Fruit fly (Drosophila melanogaster) whole organism, embryonic: ENCODE results near the gene CG13029.

Source experiments
- Atf3 ChIP-seq: fragments of 200-800 bp; sonication (Bioruptor generic); optimal IDR thresholded peaks from 3 replicates; lab custom pipeline; 2016; ENCODE audit warnings: missing biosample characterization, missing genetic modification characterization
- B-H1 ChIP-seq: fragments of 200-800 bp; sonication (Bioruptor generic); IDR thresholded peaks from 3 replicates; pipeline ENCODE4 v1.3.6; 2022; ENCODE audit warnings: missing biosample characterization, missing genetic modification characterization
- Bgb ChIP-seq: fragments of 200-800 bp; sonication (Bioruptor generic); IDR thresholded peaks from 2 replicates; pipeline ENCODE4 v1.3.6; 2022; ENCODE audit warnings: missing biosample characterization, missing genetic modification characterization; ENCODE audit not compliant: partially characterized antibody
- CG11456 ChIP-seq: fragments of 200-800 bp; sonication (Bioruptor generic); IDR thresholded peaks from 3 replicates; pipeline ENCODE4 v1.3.6; 2022; ENCODE audit warnings: missing biosample characterization, missing genetic modification characterization
- CG11723 ChIP-seq: fragments of 200-800 bp; sonication (Bioruptor generic); optimal IDR thresholded peaks from 2 replicates; lab custom pipeline; 2017; ENCODE audit warnings: missing biosample characterization, mild to moderate bottlenecking, missing genetic modification characterization
- CG12219 ChIP-seq: fragments of 200-800 bp; sonication (Bioruptor generic); optimal IDR thresholded peaks from 3 replicates; lab custom pipeline; 2018; ENCODE audit warnings: missing biosample characterization, mild to moderate bottlenecking, missing genetic modification characterization
- CG13123 ChIP-seq: fragments of 200-800 bp; sonication (Bioruptor generic); optimal IDR thresholded peaks from 2 replicates; lab custom pipeline; 2016; ENCODE audit warnings: missing biosample characterization, missing genetic modification characterization
- CG15011 ChIP-seq: fragments of 200-800 bp; sonication (Bioruptor generic); optimal IDR thresholded peaks from 3 replicates; lab custom pipeline; 2018; ENCODE audit warnings: missing biosample characterization, mild to moderate bottlenecking, missing genetic modification characterization
- CG15269 ChIP-seq: fragments of 200-800 bp; sonication (Bioruptor generic); optimal IDR thresholded peaks from 2 replicates; lab custom pipeline; 2018; ENCODE audit warnings: missing biosample characterization, mild to moderate bottlenecking, missing genetic modification characterization, moderate library complexity
- CG15514 ChIP-seq: fragments of 200-800 bp; sonication (Bioruptor generic); optimal IDR thresholded peaks from 3 replicates; lab custom pipeline; 2017; ENCODE audit warnings: missing biosample characterization, missing genetic modification characterization, mild to moderate bottlenecking, moderate library complexity, missing genetic modification reagents
- CG17912 ChIP-seq: fragments of 200-800 bp; sonication (Bioruptor generic); optimal IDR thresholded peaks from 2 replicates; lab custom pipeline; 2018; ENCODE audit warnings: missing biosample characterization, mild to moderate bottlenecking, missing genetic modification characterization
- CG18011 ChIP-seq: fragments of 200-800 bp; sonication (Bioruptor generic); optimal IDR thresholded peaks from 2 replicates; lab custom pipeline; 2017; ENCODE audit warnings: missing biosample characterization, missing genetic modification characterization, mild to moderate bottlenecking, moderate library complexity, missing genotype
- CG18476 ChIP-seq: fragments of 200-800 bp; sonication (Bioruptor generic); optimal IDR thresholded peaks from 2 replicates; lab custom pipeline; 2016; ENCODE audit warnings: missing biosample characterization, mild to moderate bottlenecking, missing genetic modification characterization
- CG2875 ChIP-seq: fragments of 200-800 bp; sonication (Bioruptor generic); optimal IDR thresholded peaks from 2 replicates; lab custom pipeline; 2017; ENCODE audit warnings: missing biosample characterization, mild to moderate bottlenecking, missing genetic modification characterization, missing genetic modification reagents
- CG31224 ChIP-seq: fragments of 200-800 bp; sonication (Bioruptor generic); IDR thresholded peaks from 2 replicates; pipeline ENCODE4 v1.3.6; 2022; ENCODE audit warnings: missing biosample characterization, missing genetic modification characterization
- CG33213 ChIP-seq: fragments of 200-800 bp; sonication (Bioruptor generic); optimal IDR thresholded peaks from 3 replicates; lab custom pipeline; 2016; ENCODE audit warnings: missing biosample characterization, missing genetic modification characterization
- CG34422 ChIP-seq: fragments of 200-800 bp; sonication (Bioruptor generic); IDR thresholded peaks from 3 replicates; pipeline ENCODE4 v1.3.6; 2022; ENCODE audit warnings: missing biosample characterization, missing genetic modification characterization
- CG6854 ChIP-seq: fragments of 200-800 bp; sonication (Bioruptor generic); optimal IDR thresholded peaks from 3 replicates; lab custom pipeline; 2017; ENCODE audit warnings: missing biosample characterization, mild to moderate bottlenecking, missing genetic modification characterization
- CG7357 ChIP-seq: fragments of 200-800 bp; sonication (Bioruptor generic); IDR thresholded peaks from 3 replicates; pipeline ENCODE4 v1.3.6; 2022; ENCODE audit warnings: missing biosample characterization, missing genetic modification characterization
- CG8478 ChIP-seq: fragments of >200 bp; optimal IDR thresholded peaks from 2 replicates; lab custom pipeline; 2018
- E2f2 ChIP-seq: fragments of 200-800 bp; sonication (Bioruptor generic); IDR thresholded peaks from 2 replicates; pipeline ENCODE4 v1.3.6; 2022; ENCODE audit warnings: missing biosample characterization, missing genetic modification characterization
- Eip74EF ChIP-seq, 2 experiments: fragments of 200-800 bp in 1 of 2; fragments of >200 bp in 1 of 2; sonication (Bioruptor generic) in 1 of 2; optimal IDR thresholded peaks; 2 replicates each; lab custom pipeline; 2017 to 2019; ENCODE audit warnings: missing biosample characterization in 2 of 2, missing genetic modification characterization in 2 of 2, mild to moderate bottlenecking in 1 of 2, moderate library complexity in 1 of 2
- Fer3 ChIP-seq: fragments of 200-800 bp; sonication (Bioruptor generic); optimal IDR thresholded peaks from 2 replicates; lab custom pipeline; 2018; ENCODE audit warnings: missing biosample characterization, mild to moderate bottlenecking, missing genetic modification characterization, moderate library complexity
- HLH54F ChIP-seq: fragments of 200-800 bp; sonication (Bioruptor generic); optimal IDR thresholded peaks from 3 replicates; lab custom pipeline; 2016; ENCODE audit warnings: missing biosample characterization, missing genetic modification characterization
- Hand ChIP-seq: fragments of 200-800 bp; sonication (Bioruptor generic); optimal IDR thresholded peaks from 2 replicates; lab custom pipeline; 2017; ENCODE audit warnings: mild to moderate bottlenecking, missing biosample characterization, missing genetic modification reagents, missing genetic modification characterization
- Jarid2 ChIP-seq: fragments of 200-800 bp; sonication (Bioruptor generic); optimal IDR thresholded peaks from 3 replicates; lab custom pipeline; 2017; ENCODE audit warnings: mild to moderate bottlenecking, missing biosample characterization, missing genetic modification reagents, missing genetic modification characterization
- Med ChIP-seq: fragments of 200-800 bp; sonication (Bioruptor generic); peaks from one replicate; lab custom pipeline; 2016; ENCODE audit warnings: missing biosample characterization, missing genetic modification characterization, mild to moderate bottlenecking, inconsistent platforms, moderate library complexity
- Nf-YA ChIP-seq: fragments of 200-800 bp; sonication (Bioruptor generic); IDR thresholded peaks from 2 replicates; pipeline ENCODE4 v1.3.6; 2022; ENCODE audit warnings: missing biosample characterization, missing genetic modification characterization
- Pdp1 ChIP-seq, 2 experiments: fragments of 200-800 bp; sonication (Bioruptor generic); optimal IDR thresholded peaks; 3 replicates each; lab custom pipeline; 2016; ENCODE audit warnings: missing biosample characterization in 2 of 2, missing genetic modification characterization in 2 of 2, mild to moderate bottlenecking in 1 of 2, moderate library complexity in 1 of 2
- Rx ChIP-seq: fragments of 200-800 bp; sonication (Bioruptor generic); IDR thresholded peaks from 2 replicates; pipeline ENCODE4 v1.3.6; 2022; ENCODE audit warnings: missing biosample characterization, missing genetic modification characterization
- bbx ChIP-seq: fragments of 200-800 bp; sonication (Bioruptor generic); IDR thresholded peaks from 2 replicates; pipeline ENCODE4 v1.3.6; 2022; ENCODE audit warnings: missing biosample characterization, missing genetic modification characterization; ENCODE audit not compliant: partially characterized antibody
- cas ChIP-seq: fragments of 200-800 bp; sonication (Bioruptor generic); IDR thresholded peaks from 2 replicates; pipeline ENCODE4 v1.3.6; 2022; ENCODE audit warnings: missing biosample characterization, missing genetic modification characterization
- chif ChIP-seq, 2 experiments: fragments of 200-800 bp; sonication (Bioruptor generic); optimal IDR thresholded peaks; 3 replicates each; lab custom pipeline; 2016; ENCODE audit warnings: missing biosample characterization in 2 of 2, missing genetic modification characterization in 2 of 2
- dm ChIP-seq: fragments of 200-800 bp; sonication (Bioruptor generic); optimal IDR thresholded peaks from 3 replicates; lab custom pipeline; 2016; ENCODE audit warnings: missing biosample characterization, missing genetic modification characterization
- dmrt11E ChIP-seq: fragments of 200-800 bp; sonication (Bioruptor generic); optimal IDR thresholded peaks from 3 replicates; lab custom pipeline; 2018; ENCODE audit warnings: missing biosample characterization, mild to moderate bottlenecking, missing genetic modification characterization, moderate library complexity
- dmrt99B ChIP-seq: fragments of 200-800 bp; sonication (Bioruptor generic); optimal IDR thresholded peaks from 2 replicates; lab custom pipeline; 2018; ENCODE audit warnings: missing biosample characterization, mild to moderate bottlenecking, missing genetic modification characterization, moderate library complexity
- hkb ChIP-seq, 2 experiments: fragments of 200-800 bp in 1 of 2; fragments of >200 bp in 1 of 2; sonication (Bioruptor generic) in 1 of 2; IDR thresholded peaks in 1 of 2; optimal IDR thresholded peaks in 1 of 2; 2 replicates each; pipeline versions ENCODE4 v1.3.6 to Lab custom; 2017 to 2022; ENCODE audit warnings: missing biosample characterization in 1 of 2, missing genetic modification characterization in 1 of 2
- hth ChIP-seq: fragments of >200 bp; optimal IDR thresholded peaks from 2 replicates; lab custom pipeline; 2017; ENCODE audit warnings: inconsistent platforms
- mirr ChIP-seq: fragments of 200-800 bp; sonication (Bioruptor generic); optimal IDR thresholded peaks from 3 replicates; lab custom pipeline; 2018; ENCODE audit warnings: missing biosample characterization, mild to moderate bottlenecking, missing genetic modification characterization
- pb ChIP-seq: fragments of 200-800 bp; sonication (Bioruptor generic); optimal IDR thresholded peaks from 3 replicates; lab custom pipeline; 2016; ENCODE audit warnings: missing biosample characterization, missing genetic modification characterization
- peb ChIP-seq: fragments of 200-800 bp; sonication (Bioruptor generic); IDR thresholded peaks from 2 replicates; pipeline ENCODE4 v1.3.6; 2022; ENCODE audit warnings: missing biosample characterization, missing genetic modification characterization
- prd ChIP-seq, 3 experiments: fragments of >200 bp in 2 of 3; fragments of 200-800 bp in 1 of 3; sonication (Bioruptor generic) in 1 of 3; optimal IDR thresholded peaks in 2 of 3; IDR thresholded peaks in 1 of 3; 2 replicates in 2 of 3; 3 replicates in 1 of 3; pipeline versions ENCODE4 v1.3.6 to Lab custom; 2017 to 2022; ENCODE audit warnings: missing biosample characterization in 1 of 3, missing genetic modification characterization in 1 of 3
- pros ChIP-seq: fragments of 200-800 bp; sonication (Bioruptor generic); optimal IDR thresholded peaks from 3 replicates; lab custom pipeline; 2019; ENCODE audit warnings: missing biosample characterization, mild to moderate bottlenecking, missing genetic modification characterization, moderate library complexity
- sisA ChIP-seq: fragments of 200-800 bp; sonication (Bioruptor generic); IDR thresholded peaks from 2 replicates; pipeline ENCODE4 v1.3.6; 2022; ENCODE audit warnings: missing biosample characterization, missing genetic modification characterization
- sr ChIP-seq: fragments of 200-800 bp; sonication (Bioruptor generic); IDR thresholded peaks from 3 replicates; pipeline ENCODE4 v1.3.6; 2022; ENCODE audit warnings: missing biosample characterization, missing genetic modification characterization
- toy ChIP-seq: fragments of 200-800 bp; sonication (Bioruptor generic); IDR thresholded peaks from 2 replicates; pipeline ENCODE4 v1.3.6; 2022; ENCODE audit warnings: missing biosample characterization, missing genetic modification characterization
- twi ChIP-seq: fragments of 200-800 bp; optimal IDR thresholded peaks from 2 replicates; lab custom pipeline; 2019; ENCODE audit warnings: missing biosample characterization, mild to moderate bottlenecking, missing genetic modification characterization, moderate library complexity
- vnd ChIP-seq: fragments of 200-800 bp; sonication (Bioruptor generic); IDR thresholded peaks from 3 replicates; pipeline ENCODE4 v1.3.6; 2022; ENCODE audit warnings: missing biosample characterization, missing genetic modification characterization; ENCODE audit not compliant: partially characterized antibody
- yki ChIP-seq: fragments of >200 bp; optimal IDR thresholded peaks from 3 replicates; lab custom pipeline; 2018

CG13029 gene

DNA sequence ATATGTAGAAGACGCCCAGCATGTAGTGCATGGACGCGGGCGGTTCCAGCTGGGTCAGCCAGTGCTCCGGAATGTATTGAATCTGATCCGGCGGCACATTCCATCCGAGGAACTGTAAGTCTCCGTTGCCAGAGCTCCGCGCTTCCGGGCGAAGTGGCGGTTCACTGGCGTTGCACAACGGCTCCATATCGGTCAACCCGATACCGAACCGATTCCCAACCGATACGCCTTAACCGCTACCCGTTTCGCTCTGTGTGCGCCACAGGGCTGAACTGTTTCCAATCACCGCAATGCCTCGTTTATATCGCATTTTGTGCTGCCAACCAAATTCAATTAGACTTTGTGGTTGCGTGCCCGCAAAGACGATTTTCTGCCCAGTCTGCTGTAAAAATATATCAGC, 1.9 kb downstream of the CG13029 start, which contains the start of gene Rh4 (continued):
- TF ChIP-seq CG33213 = no peak
- TF ChIP-seq CG8478 (lab: Kevin White, UChicago) = peak; percentile 7
- no peak for TF ChIP-seq sisA (GFP tag; lab: Robert Waterston, UW)
- no peak for TF ChIP-seq HLH54F
- TF ChIP-seq Med (GFP tag; lab: Kevin White, UChicago) = peak; percentile 70
- TF ChIP-seq Pdp1 (GFP tag; optimal IDR thresholded peaks at IDR 0.05; lab: Kevin White, UChicago) = peak in 1 of 2 experiments; percentile 77
- TF ChIP-seq toy (GFP tag; lab: Robert Waterston, UW) = no peak

- TF ChIP-seq sisA (GFP tag; lab: Robert Waterston, UW) = no peak
- TF ChIP-seq Atf3 = no peak
- TF ChIP-seq Rx = no peak
- TF ChIP-seq CG17912 (GFP tag; lab: Kevin White, UChicago) = no peak
- no peak for TF ChIP-seq CG18011
- TF ChIP-seq CG18476 (GFP tag; lab: Kevin White, UChicago) = no peak
- no peak for TF ChIP-seq CG15011 (GFP tag; lab: Kevin White, UChicago)
- no peak for TF ChIP-seq CG13123 (GFP tag; lab: Kevin White, UChicago)
- no peak for TF ChIP-seq CG31224
- no peak for TF ChIP-seq CG6854 (GFP tag; lab: Kevin White, UChicago)
- TF ChIP-seq CG2875 (GFP tag; lab: Kevin White, UChicago) = no peak
- TF ChIP-seq Nf-YA (GFP tag; lab: Robert Waterston, UW) = no peak
- no peak for TF ChIP-seq hkb (optimal IDR thresholded peaks at IDR 0.05; lab: Kevin White, UChicago)
- TF ChIP-seq hkb (GFP tag; IDR thresholded peaks at IDR 0.05; lab: Robert Waterston, UW) = no peak
- no peak for TF ChIP-seq sr
- no peak for TF ChIP-seq dm (GFP tag; lab: Kevin White, UChicago)
- TF ChIP-seq chif (GFP tag; optimal IDR thresholded peaks at IDR 0.05; lab: Kevin White, UChicago) = no peak
- no peak for TF ChIP-seq dmrt99B (tag; lab: Kevin White, UChicago)
- TF ChIP-seq B-H1 (GFP tag; lab: Robert Waterston, UW) = no peak
- no peak for TF ChIP-seq CG15269
- TF ChIP-seq hth = no peak
- TF ChIP-seq prd (optimal IDR thresholded peaks at IDR 0.05; lab: Kevin White, UChicago) = no peak
- TF ChIP-seq prd (GFP tag; IDR thresholded peaks at IDR 0.05; lab: Robert Waterston, UW) = no peak
- TF ChIP-seq pros (GFP tag; lab: Kevin White, UChicago) = no peak
- TF ChIP-seq peb (GFP tag; lab: Robert Waterston, UW) = no peak
- no peak for TF ChIP-seq twi
- peak; percentile 20; the same call in 1 of the 3 replicates for TF ChIP-seq CG34422
- TF ChIP-seq CG15514 (GFP tag; lab: Kevin White, UChicago) = peak; percentile 17
- no peak for TF ChIP-seq bbx (GFP tag; lab: Robert Waterston, UW)
- TF ChIP-seq Jarid2 (GFP tag; lab: Kevin White, UChicago) = no peak
- no peak for TF ChIP-seq dmrt11E
- TF ChIP-seq cas (GFP tag; lab: Robert Waterston, UW) = no peak
- no peak; the same call in 1 of the 2 replicates for TF ChIP-seq Bgb (GFP tag; lab: Robert Waterston, UW)
- no peak for TF ChIP-seq CG12219 (GFP tag; lab: Kevin White, UChicago)
- TF ChIP-seq CG7357 = no peak
- peak; percentile 91 for TF ChIP-seq E2f2 (GFP tag; lab: Robert Waterston, UW)
- no peak for TF ChIP-seq CG11456 (GFP tag; lab: Robert Waterston, UW)
- TF ChIP-seq mirr = no peak
- TF ChIP-seq pb (GFP tag; lab: Kevin White, UChicago) = no peak
- no peak for TF ChIP-seq CG11723
- TF ChIP-seq Eip74EF (GFP tag; optimal IDR thresholded peaks at IDR 0.05; lab: Kevin White, UChicago) = no peak
- no peak for TF ChIP-seq yki (lab: Kevin White, UChicago)
- no peak for TF ChIP-seq Fer3 (tag; lab: Kevin White, UChicago)
- TF ChIP-seq Hand (GFP tag; lab: Kevin White, UChicago) = no peak
- no peak for TF ChIP-seq vnd (GFP tag; lab: Robert Waterston, UW)
- TF ChIP-seq Med (GFP tag; lab: Kevin White, UChicago) = peak; percentile 69
Observed at dm6 chr3L:16862958-16863357, 2.5 kb downstream of the CG13029 start, which contains the start of gene CG9951. Gene CG9951, plus strand, starts transcription at chr3L:16863164.
